Fruit fly (Drosophila melanogaster) whole organism, prepupa: ENCODE measurements around the gene CG1979.
A peak's percentile ranks its signal among the peaks of the same experiment; 100 is the strongest.

Source experiments
- CG3032 ChIP-seq: fragments of 200-800 bp; optimal IDR thresholded peaks from 2 replicates; lab custom pipeline; 2019; ENCODE audit warnings: missing biosample characterization, mild to moderate bottlenecking, missing genetic modification characterization, moderate library complexity
- CG34406 ChIP-seq: fragments of 200-800 bp; sonication (Bioruptor generic); optimal IDR thresholded peaks from 3 replicates; lab custom pipeline; 2016; ENCODE audit warnings: missing biosample characterization, missing genetic modification characterization
- Hr38 ChIP-seq: sonication (Bioruptor generic); optimal IDR thresholded peaks from 2 replicates; lab custom pipeline; 2016; ENCODE audit warnings: missing biosample characterization, missing genetic modification characterization

dm6 chr3R:7067092-7067491 is 12.7 kb downstream of the CG1979 start, which contains the start of the genes CG1105 and CG1965:
- TF ChIP-seq Hr38 (GFP tag; lab: Kevin White, UChicago): no peak
- peak; percentile 88 for TF ChIP-seq CG3032
- peak; percentile 76 for TF ChIP-seq CG34406 (GFP tag; lab: Kevin White, UChicago)
